Worm (Caenorhabditis elegans) whole organism, young adult: ENCODE results near the gene pyt-1.

ENCODE experiments used
- D2030.7 ChIP-seq: fragments of 200-800 bp; sonication (Bioruptor generic); IDR thresholded peaks from 2 replicates; pipeline ENCODE4 v1.3.6; 2022; ENCODE audit warnings: missing genetic modification reagents, missing genetic modification characterization, missing compliant biosample characterization
- F23B12.7 ChIP-seq: sonication (generic microtip); optimal IDR thresholded peaks from 2 replicates; lab custom pipeline; 2017; ENCODE audit warnings: missing genetic modification characterization, mild to moderate bottlenecking, missing compliant biosample characterization, antibody characterized with exemption, moderate library complexity; ENCODE audit not compliant: insufficient read depth
- F57A8.1 ChIP-seq: fragments of 200-800 bp; sonication (Bioruptor generic); optimal IDR thresholded peaks from 2 replicates; lab custom pipeline; 2018; ENCODE audit warnings: mild to moderate bottlenecking, missing genetic modification characterization, moderate library complexity, missing compliant biosample characterization
- K11D2.4 ChIP-seq: fragments of 200-800 bp; sonication (Bioruptor generic); IDR thresholded peaks from 2 replicates; pipeline ENCODE4 v1.3.6; 2022; ENCODE audit warnings: missing genetic modification reagents, missing genetic modification characterization, missing compliant biosample characterization
- K12H6.12 ChIP-seq: fragments of 200-800 bp; sonication (Bioruptor generic); optimal IDR thresholded peaks from 2 replicates; lab custom pipeline; 2018; ENCODE audit warnings: mild to moderate bottlenecking, missing genetic modification characterization, missing compliant biosample characterization
- T07F8.4 ChIP-seq: sonication (generic microtip); optimal IDR thresholded peaks from 2 replicates; lab custom pipeline; 2016; ENCODE audit warnings: mild to moderate bottlenecking, missing genetic modification characterization, moderate library complexity, missing compliant biosample characterization
- T26A5.8 ChIP-seq: sonication (generic microtip); optimal IDR thresholded peaks from 2 replicates; lab custom pipeline; 2016; ENCODE audit warnings: missing genetic modification characterization, missing compliant biosample characterization
- Y56A3A.18 ChIP-seq: fragments of 200-800 bp; sonication (Bioruptor generic); IDR thresholded peaks from 2 replicates; pipeline ENCODE4 v1.3.6; 2022; ENCODE audit warnings: missing genetic modification reagents, missing genetic modification characterization, missing compliant biosample characterization
- Y79H2A.3 ChIP-seq: fragments of 200-800 bp; sonication (Bioruptor generic); conservative IDR thresholded peaks from 2 replicates; pipeline ENCODE4 v1.3.6; 2022; ENCODE audit warnings: missing genetic modification reagents, missing genetic modification characterization, missing compliant biosample characterization
- Y95B8A.8 ChIP-seq: fragments of 200-800 bp; sonication (Bioruptor generic); IDR thresholded peaks from 2 replicates; pipeline ENCODE4 v1.3.6; 2022; ENCODE audit warnings: missing genetic modification reagents, missing genetic modification characterization, missing compliant biosample characterization
- ZK185.1 ChIP-seq: sonication (generic microtip); optimal IDR thresholded peaks from 2 replicates; lab custom pipeline; 2016; ENCODE audit warnings: mild to moderate bottlenecking, missing genetic modification characterization, missing compliant biosample characterization; ENCODE audit not compliant: poor library complexity, severe bottlenecking
- atf-7 ChIP-seq: sonication (generic microtip); optimal IDR thresholded peaks from 2 replicates; lab custom pipeline; 2017; ENCODE audit warnings: mild to moderate bottlenecking, missing genetic modification characterization, missing compliant biosample characterization
- cebp-1 ChIP-seq, 2 experiments: fragments of 200-800 bp in 1 of 2; sonication (Bioruptor generic) in 1 of 2; sonication (generic microtip) in 1 of 2; IDR thresholded peaks in 1 of 2; optimal IDR thresholded peaks in 1 of 2; 2 replicates each; pipeline versions ENCODE4 v1.3.6 to Lab custom; 2017 to 2022; ENCODE audit warnings: missing compliant biosample characterization in 2 of 2, missing genetic modification characterization in 2 of 2, mild to moderate bottlenecking in 1 of 2, missing genetic modification reagents in 1 of 2, moderate library complexity in 1 of 2
- cebp-2 ChIP-seq: fragments of 200-800 bp; sonication (Bioruptor generic); IDR thresholded peaks from 2 replicates; pipeline ENCODE4 v1.3.6; 2022; ENCODE audit warnings: missing genetic modification characterization, missing compliant biosample characterization
- ceh-100 ChIP-seq: fragments of 200-800 bp; sonication (Bioruptor generic); IDR thresholded peaks from 2 replicates; pipeline ENCODE4 v1.3.6; 2022; ENCODE audit warnings: missing genetic modification reagents, missing genetic modification characterization, missing compliant biosample characterization
- ceh-27 ChIP-seq: fragments of 200-800 bp; sonication (Bioruptor generic); optimal IDR thresholded peaks from 2 replicates; lab custom pipeline; 2018; ENCODE audit warnings: mild to moderate bottlenecking, missing genetic modification characterization, moderate library complexity, missing compliant biosample characterization
- ceh-91 ChIP-seq: fragments of 200-800 bp; sonication (Bioruptor generic); IDR thresholded peaks from 2 replicates; pipeline ENCODE4 v1.3.6; 2022; ENCODE audit warnings: missing genetic modification reagents, missing genetic modification characterization, missing compliant biosample characterization
- dpl-1 ChIP-seq: fragments of 150-350 bp; optimal IDR thresholded peaks from 2 replicates; lab custom pipeline; 2014; ENCODE audit warnings: missing biosample characterization, missing genetic modification reagents, missing genetic modification characterization
- egl-18 ChIP-seq: fragments of 200-800 bp; sonication (Bioruptor generic); IDR thresholded peaks from 2 replicates; pipeline ENCODE4 v1.3.6; 2022; ENCODE audit warnings: missing genetic modification reagents, missing genetic modification characterization, missing compliant biosample characterization
- egl-44 ChIP-seq: fragments of 200-800 bp; sonication (Bioruptor generic); IDR thresholded peaks from 2 replicates; pipeline ENCODE4 v1.3.6; 2022; ENCODE audit warnings: missing genetic modification reagents, missing genetic modification characterization, missing compliant biosample characterization
- fkh-3 ChIP-seq: sonication (generic microtip); optimal IDR thresholded peaks from 2 replicates; lab custom pipeline; 2016; ENCODE audit warnings: mild to moderate bottlenecking, missing genetic modification characterization, missing compliant biosample characterization
- gei-17 ChIP-seq: fragments of 200-800 bp; sonication (Bioruptor generic); optimal IDR thresholded peaks from 2 replicates; lab custom pipeline; 2018; ENCODE audit warnings: mild to moderate bottlenecking, missing genetic modification characterization, missing compliant biosample characterization
- hmg-20 ChIP-seq: fragments of 200-800 bp; sonication (Bioruptor generic); IDR thresholded peaks from 2 replicates; pipeline ENCODE4 v1.3.6; 2022; ENCODE audit warnings: missing genetic modification reagents, missing genetic modification characterization, missing compliant biosample characterization
- let-526 ChIP-seq: fragments of 200-800 bp; sonication (Bioruptor generic); IDR thresholded peaks from 2 replicates; pipeline ENCODE4 v1.3.6; 2022; ENCODE audit warnings: missing genetic modification reagents, missing genetic modification characterization, missing compliant biosample characterization
- lin-35 ChIP-seq, 3 experiments: fragments of 150-350 bp in 2 of 3; sonication (generic microtip) in 1 of 3; optimal IDR thresholded peaks; 2 replicates each; lab custom pipeline; 2014 to 2018; ENCODE audit warnings: missing biosample characterization in 3 of 3, missing genetic modification characterization in 3 of 3, missing genetic modification reagents in 3 of 3
- lin-54 ChIP-seq: fragments of 200-800 bp; sonication (Bioruptor generic); optimal IDR thresholded peaks from 2 replicates; lab custom pipeline; 2018; ENCODE audit warnings: mild to moderate bottlenecking, missing genetic modification characterization, missing compliant biosample characterization
- lir-1 ChIP-seq: fragments of 200-800 bp; sonication (Bioruptor generic); conservative IDR thresholded peaks from 2 replicates; pipeline ENCODE4 v1.3.6; 2022; ENCODE audit warnings: missing genetic modification reagents, missing genetic modification characterization, missing compliant biosample characterization
- lsl-1 ChIP-seq: fragments of 200-800 bp; sonication (Bioruptor generic); optimal IDR thresholded peaks from 2 replicates; lab custom pipeline; 2018; ENCODE audit warnings: mild to moderate bottlenecking, missing genetic modification characterization, moderate library complexity, missing compliant biosample characterization
- madf-6 ChIP-seq: fragments of 200-800 bp; sonication (Bioruptor generic); IDR thresholded peaks from 2 replicates; pipeline ENCODE4 v1.3.6; 2022; ENCODE audit warnings: missing genetic modification reagents, missing genetic modification characterization, missing compliant biosample characterization
- mel-28 ChIP-seq: sonication (generic microtip); optimal IDR thresholded peaks from 2 replicates; lab custom pipeline; 2016; ENCODE audit warnings: borderline replicate concordance, mild to moderate bottlenecking, missing genetic modification characterization, missing compliant biosample characterization
- mes-4 ChIP-seq: sonication (generic microtip); optimal IDR thresholded peaks from 2 replicates; lab custom pipeline; 2016; ENCODE audit warnings: missing genotype, missing genetic modification characterization, missing compliant biosample characterization
- nfyb-1 ChIP-seq: fragments of 200-800 bp; sonication (Bioruptor generic); IDR thresholded peaks from 2 replicates; pipeline ENCODE4 v1.3.6; 2022; ENCODE audit warnings: missing genetic modification reagents, missing genetic modification characterization, missing compliant biosample characterization
- nhr-80 ChIP-seq: sonication (generic microtip); optimal IDR thresholded peaks from 2 replicates; lab custom pipeline; 2016; ENCODE audit warnings: missing genetic modification characterization, missing compliant biosample characterization
- rcor-1 ChIP-seq: fragments of 200-800 bp; sonication (Bioruptor generic); IDR thresholded peaks from 2 replicates; pipeline ENCODE4 v1.3.6; 2022; ENCODE audit warnings: missing genetic modification reagents, missing genetic modification characterization, missing compliant biosample characterization
- rec-8 ChIP-seq, 2 experiments: sonication (generic microtip); optimal IDR thresholded peaks; 2 replicates each; lab custom pipeline; 2016; ENCODE audit warnings: mild to moderate bottlenecking in 2 of 2, missing genetic modification characterization in 2 of 2, missing genetic modification reagents in 2 of 2, missing genotype in 2 of 2, missing biosample characterization in 1 of 2, missing compliant biosample characterization in 1 of 2, moderate library complexity in 1 of 2
- sdz-38 ChIP-seq: sonication (generic microtip); optimal IDR thresholded peaks from 2 replicates; lab custom pipeline; 2016; ENCODE audit warnings: missing genotype, missing genetic modification characterization, missing compliant biosample characterization
- snpc-1.1 ChIP-seq: sonication (generic microtip); optimal IDR thresholded peaks from 2 replicates; lab custom pipeline; 2017; ENCODE audit warnings: missing genetic modification characterization, mild to moderate bottlenecking, missing compliant biosample characterization, antibody characterized with exemption, moderate library complexity, missing genotype, missing genetic modification reagents; ENCODE audit not compliant: insufficient read depth
- snpc-1.3 ChIP-seq: sonication (generic microtip); optimal IDR thresholded peaks from 2 replicates; lab custom pipeline; 2017; ENCODE audit warnings: missing genetic modification characterization, mild to moderate bottlenecking, missing compliant biosample characterization, antibody characterized with exemption, moderate library complexity, missing genotype, missing genetic modification reagents; ENCODE audit not compliant: insufficient read depth
- snpc-3.4 ChIP-seq: sonication (generic microtip); optimal IDR thresholded peaks from 2 replicates; lab custom pipeline; 2017; ENCODE audit warnings: missing genetic modification characterization, mild to moderate bottlenecking, missing compliant biosample characterization, antibody characterized with exemption, moderate library complexity, missing genotype, missing genetic modification reagents
- somi-1 ChIP-seq: fragments of 200-800 bp; sonication (Bioruptor generic); optimal IDR thresholded peaks from 2 replicates; lab custom pipeline; 2018; ENCODE audit warnings: mild to moderate bottlenecking, missing genetic modification characterization, missing compliant biosample characterization
- tbp1 ChIP-seq: fragments of 200-800 bp; sonication (Bioruptor generic); optimal IDR thresholded peaks from 2 replicates; lab custom pipeline; 2018; ENCODE audit warnings: mild to moderate bottlenecking, missing genetic modification characterization, missing compliant biosample characterization
- unc-62 ChIP-seq: fragments of 150-350 bp; optimal IDR thresholded peaks from 2 replicates; lab custom pipeline; 2014; ENCODE audit warnings: missing biosample characterization, missing genetic modification reagents, missing genetic modification characterization
- xnd-1 ChIP-seq: sonication (generic microtip); optimal IDR thresholded peaks from 2 replicates; lab custom pipeline; 2016; ENCODE audit warnings: missing genotype, missing genetic modification reagents, missing genetic modification characterization, missing compliant biosample characterization
- zim-3 ChIP-seq: sonication (generic microtip); optimal IDR thresholded peaks from 2 replicates; lab custom pipeline; 2017; ENCODE audit warnings: mild to moderate bottlenecking, missing genetic modification characterization, moderate library complexity, missing compliant biosample characterization
- ztf-22 ChIP-seq: fragments of 200-800 bp; sonication (Bioruptor generic); optimal IDR thresholded peaks from 2 replicates; lab custom pipeline; 2018; ENCODE audit warnings: mild to moderate bottlenecking, missing genetic modification characterization, moderate library complexity, missing compliant biosample characterization
- ztf-26 ChIP-seq: sonication (generic microtip); optimal IDR thresholded peaks from 2 replicates; lab custom pipeline; 2017; ENCODE audit warnings: missing genetic modification characterization, missing compliant biosample characterization

Gene pyt-1

DNA sequence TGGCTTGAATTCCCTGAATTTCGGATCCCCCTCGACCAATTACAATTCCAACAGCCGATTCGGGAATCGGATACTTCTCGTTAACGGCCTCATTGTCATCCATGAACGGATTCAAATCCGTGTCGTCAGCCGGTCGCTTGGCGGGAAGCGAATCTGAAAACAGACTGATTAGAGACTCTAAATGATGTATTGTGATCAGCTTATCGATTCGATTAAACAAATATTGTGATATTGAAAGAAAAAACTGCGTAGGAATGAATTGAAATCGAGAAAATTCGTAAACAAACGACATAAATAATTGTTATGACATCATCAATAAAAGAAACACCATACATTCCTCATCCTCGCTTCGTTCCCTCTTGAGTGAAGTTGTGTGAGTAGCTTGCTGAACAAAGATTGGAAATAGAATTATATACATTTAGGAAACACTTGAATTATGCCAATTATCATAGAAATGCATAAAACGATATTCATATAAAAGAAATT lies 8.9 kb upstream of the pyt-1 start (continued):
- TF ChIP-seq cebp-1 (GFP tag; IDR thresholded peaks at IDR 0.05; lab: Robert Waterston, UW) (0 out of 2 replicates have a peak, but pooled peaks have one; percentile 12), cebp-1 (tag; optimal IDR thresholded peaks at IDR 0.05; lab: Kevin White, UChicago) (peak; percentile 57), snpc-3.4 (no peak), ceh-91 (peak; percentile 14; the same call in 1 of the 2 replicates), hmg-20 (GFP tag; lab: Robert Waterston, UW) (no peak), let-526 (GFP tag; lab: Robert Waterston, UW) (no peak), mel-28 (tag; lab: Kevin White, UChicago) (peak; percentile 74), lir-1 (GFP tag; lab: Robert Waterston, UW) (no peak), lin-54 (GFP tag; lab: Kevin White, UChicago) (peak; percentile 33), Y95B8A.8 (GFP tag; lab: Robert Waterston, UW) (peak; percentile 85; the same call in 1 of the 2 replicates), rcor-1 (GFP tag; lab: Robert Waterston, UW) (peak; percentile 27; the same call in 1 of the 2 replicates), somi-1 (GFP tag; lab: Kevin White, UChicago) (no peak), sdz-38 (no peak), Y79H2A.3 (peak; percentile 95), egl-18 (GFP tag; lab: Robert Waterston, UW) (no peak), lin-35 (GFP tag; optimal IDR thresholded peaks at IDR 0.05; lab: Kevin White, UChicago) (no peak), ZK185.1 (no peak), F23B12.7 (tag; lab: Kevin White, UChicago) (no peak), nfyb-1 (GFP tag; lab: Robert Waterston, UW) (0 out of 2 replicates have a peak, but pooled peaks have one; percentile 64), gei-17 (GFP tag; lab: Kevin White, UChicago) (no peak), rec-8 (tag; optimal IDR thresholded peaks at IDR 0.05; lab: Kevin White, UChicago) (peak in 1 of 2 experiments; percentile 0), ztf-26 (no peak), ztf-22 (GFP tag; lab: Kevin White, UChicago) (no peak), unc-62 (GFP tag; lab: Kevin White, UChicago) (no peak), K12H6.12 (no peak), zim-3 (tag; lab: Kevin White, UChicago) (peak; percentile 4), egl-44 (GFP tag; lab: Robert Waterston, UW) (no peak), T26A5.8 (tag; lab: Kevin White, UChicago) (peak; percentile 60), T07F8.4 (tag; lab: Kevin White, UChicago) (no peak), snpc-1.3 (tag; lab: Kevin White, UChicago) (no peak), snpc-1.1 (tag; lab: Kevin White, UChicago) (no peak), fkh-3 (tag; lab: Kevin White, UChicago) (peak; percentile 54), dpl-1 (GFP tag; lab: Kevin White, UChicago) (no peak), Y56A3A.18 (GFP tag; lab: Robert Waterston, UW) (peak; percentile 59), K11D2.4 (GFP tag; lab: Robert Waterston, UW) (no peak), lsl-1 (GFP tag; lab: Kevin White, UChicago) (no peak), xnd-1 (tag; lab: Kevin White, UChicago) (peak; percentile 28), nhr-80 (tag; lab: Kevin White, UChicago) (no peak), D2030.7 (GFP tag; lab: Robert Waterston, UW) (0 out of 2 replicates have a peak, but pooled peaks have one; percentile 36), mes-4 (tag; lab: Kevin White, UChicago) (peak; percentile 30), ceh-100 (GFP tag; lab: Robert Waterston, UW) (no peak), tbp1 (GFP tag; lab: Kevin White, UChicago) (peak; percentile 45), madf-6 (GFP tag; lab: Robert Waterston, UW) (peak; percentile 75), F57A8.1 (GFP tag; lab: Kevin White, UChicago) (no peak), ceh-27 (no peak), atf-7 (peak; percentile 73), cebp-2 (GFP tag; lab: Robert Waterston, UW) (no peak)
